Worm (Caenorhabditis elegans) whole organism, L4 larva: Measurements from ENCODE around the gene T14B4.19.

Experiments used
- D1046.2 ChIP-seq: fragments of 200-800 bp; sonication (Bioruptor generic); IDR thresholded peaks from 2 replicates; pipeline ENCODE4 v1.3.6; 2022; ENCODE audit warnings: missing genetic modification characterization, missing compliant biosample characterization
- F26F4.8 ChIP-seq: fragments of 200-800 bp; sonication (Bioruptor generic); conservative IDR thresholded peaks from 2 replicates; pipeline ENCODE4 v1.3.6; 2022; ENCODE audit warnings: missing genetic modification characterization, missing compliant biosample characterization
- F37D6.2 ChIP-seq: sonication (generic microtip); optimal IDR thresholded peaks from 2 replicates; lab custom pipeline; 2016; ENCODE audit warnings: mild to moderate bottlenecking, missing genetic modification characterization, missing compliant biosample characterization
- F44E2.7 ChIP-seq: fragments of 200-800 bp; sonication (Bioruptor generic); IDR thresholded peaks from 2 replicates; pipeline ENCODE4 v2.1.2; 2022; ENCODE audit warnings: missing genetic modification characterization, missing compliant biosample characterization
- F49E8.2 ChIP-seq: sonication (generic microtip); optimal IDR thresholded peaks from 2 replicates; lab custom pipeline; 2016; ENCODE audit warnings: missing compliant biosample characterization, mild to moderate bottlenecking, missing genetic modification characterization, borderline replicate concordance
- T20F7.1 ChIP-seq: fragments of 200-800 bp; sonication (Bioruptor generic); optimal IDR thresholded peaks from 2 replicates; lab custom pipeline; 2018; ENCODE audit warnings: mild to moderate bottlenecking, missing genetic modification characterization, missing compliant biosample characterization
- T26A8.4 ChIP-seq: fragments of 200-800 bp; sonication (Bioruptor generic); IDR thresholded peaks from 2 replicates; pipeline ENCODE4 v1.3.6; 2022; ENCODE audit warnings: missing genetic modification characterization, missing compliant biosample characterization
- Y5F2A.4 ChIP-seq: fragments of 200-800 bp; sonication (Bioruptor generic); optimal IDR thresholded peaks from 2 replicates; lab custom pipeline; 2018; ENCODE audit warnings: mild to moderate bottlenecking, missing genetic modification characterization, missing compliant biosample characterization
- Y75B8A.6 ChIP-seq: fragments of 200-800 bp; sonication (Bioruptor generic); IDR thresholded peaks from 2 replicates; pipeline ENCODE4 v1.3.6; 2022; ENCODE audit warnings: missing genetic modification reagents, missing genetic modification characterization, missing compliant biosample characterization
- ZK337.2 ChIP-seq: fragments of 200-800 bp; sonication (Bioruptor generic); IDR thresholded peaks from 2 replicates; pipeline ENCODE4 v1.3.6; 2022; ENCODE audit warnings: missing genetic modification reagents, missing genetic modification characterization, missing compliant biosample characterization
- ZK546.5 ChIP-seq, 2 experiments: sonication (generic microtip); optimal IDR thresholded peaks; 2 replicates each; lab custom pipeline; 2017; ENCODE audit warnings: missing biosample characterization in 2 of 2, missing genetic modification characterization in 2 of 2
- aha-1 ChIP-seq: fragments of 150-350 bp; peaks from one replicate; lab custom pipeline; 2014; ENCODE audit warnings: missing biosample characterization, missing genetic modification characterization
- ama-1 ChIP-seq: fragments of 150-350 bp; optimal IDR thresholded peaks from 2 replicates; lab custom pipeline; 2014; ENCODE audit warnings: inconsistent platforms, mixed read lengths
- attf-4 ChIP-seq: sonication (generic microtip); optimal IDR thresholded peaks from 3 replicates; lab custom pipeline; 2017; ENCODE audit warnings: missing biosample characterization, missing genetic modification characterization
- ceh-20 ChIP-seq: fragments of 200-800 bp; sonication (Bioruptor generic); IDR thresholded peaks from 2 replicates; pipeline ENCODE4 v1.3.6; 2022; ENCODE audit warnings: missing genetic modification reagents, missing genetic modification characterization, missing compliant biosample characterization
- ceh-82 ChIP-seq: sonication (generic microtip); optimal IDR thresholded peaks from 2 replicates; lab custom pipeline; 2017; ENCODE audit warnings: missing biosample characterization, missing genetic modification characterization
- ctbp-1 ChIP-seq: fragments of 200-800 bp; sonication (Bioruptor generic); IDR thresholded peaks from 2 replicates; pipeline ENCODE4 v1.3.6; 2022; ENCODE audit warnings: missing genetic modification reagents, missing genetic modification characterization, missing compliant biosample characterization
- daf-8 ChIP-seq: fragments of 200-800 bp; sonication (Bioruptor generic); IDR thresholded peaks from 2 replicates; pipeline ENCODE4 v1.3.6; 2022; ENCODE audit warnings: missing genetic modification characterization, missing compliant biosample characterization
- dpl-1 ChIP-seq: fragments of 150-350 bp; optimal IDR thresholded peaks from 2 replicates; lab custom pipeline; 2014; ENCODE audit warnings: missing biosample characterization, missing genetic modification reagents, missing genetic modification characterization
- dve-1 ChIP-seq: sonication (generic microtip); optimal IDR thresholded peaks from 2 replicates; lab custom pipeline; 2017; ENCODE audit warnings: antibody characterized with exemption, mild to moderate bottlenecking, missing genetic modification characterization, missing compliant biosample characterization; ENCODE audit not compliant: insufficient read depth
- egl-27 ChIP-seq: sonication (generic microtip); optimal IDR thresholded peaks from 3 replicates; lab custom pipeline; 2017; ENCODE audit warnings: missing biosample characterization, missing genetic modification reagents, missing genetic modification characterization
- egl-43 ChIP-seq: fragments of 200-800 bp; sonication (Bioruptor generic); IDR thresholded peaks from 2 replicates; pipeline ENCODE4 v1.3.6; 2022; ENCODE audit warnings: missing genetic modification reagents, missing genetic modification characterization, missing compliant biosample characterization
- fos-1 ChIP-seq: fragments of 150-350 bp; optimal IDR thresholded peaks from 2 replicates; lab custom pipeline; 2014; ENCODE audit warnings: missing biosample characterization, missing genetic modification characterization
- hlh-11 ChIP-seq: fragments of 200-800 bp; sonication (Bioruptor generic); optimal IDR thresholded peaks from 2 replicates; lab custom pipeline; 2018; ENCODE audit warnings: mild to moderate bottlenecking, missing genetic modification characterization, missing compliant biosample characterization
- lim-7 ChIP-seq: fragments of 200-800 bp; sonication (Bioruptor generic); IDR thresholded peaks from 2 replicates; pipeline ENCODE4 v1.3.6; 2022; ENCODE audit warnings: missing genetic modification characterization, missing compliant biosample characterization
- lin-13 ChIP-seq: fragments of 150-350 bp; optimal IDR thresholded peaks from 2 replicates; lab custom pipeline; 2014; ENCODE audit warnings: missing biosample characterization, missing genetic modification reagents, missing genetic modification characterization
- lin-15B ChIP-seq: fragments of 150-350 bp; sonication (generic microtip); optimal IDR thresholded peaks from 3 replicates; lab custom pipeline; 2014; ENCODE audit warnings: missing biosample characterization, missing genetic modification characterization
- lin-38 ChIP-seq: fragments of 200-800 bp; sonication (Bioruptor generic); IDR thresholded peaks from 2 replicates; pipeline ENCODE4 v1.3.6; 2022; ENCODE audit warnings: missing genetic modification reagents, missing genetic modification characterization, missing compliant biosample characterization
- lsy-2 ChIP-seq, 2 experiments: fragments of 150-350 bp in 1 of 2; sonication (generic microtip) in 1 of 2; optimal IDR thresholded peaks; 2 replicates each; lab custom pipeline; 2014 to 2017; ENCODE audit warnings: missing biosample characterization in 2 of 2, missing genetic modification characterization in 2 of 2
- madf-5 ChIP-seq, 2 experiments: fragments of 200-800 bp; sonication (Bioruptor generic); IDR thresholded peaks; 2 replicates each; pipeline ENCODE4 v1.3.6; 2022; ENCODE audit warnings: missing compliant biosample characterization in 2 of 2, missing genetic modification characterization in 2 of 2
- mep-1 ChIP-seq: fragments of 150-350 bp; sonication (generic microtip); optimal IDR thresholded peaks from 3 replicates; lab custom pipeline; 2014; ENCODE audit warnings: missing biosample characterization, missing genetic modification characterization
- mxl-3 ChIP-seq: fragments of 200-800 bp; sonication (Bioruptor generic); optimal IDR thresholded peaks from 2 replicates; lab custom pipeline; 2018; ENCODE audit warnings: mild to moderate bottlenecking, missing genetic modification characterization, missing compliant biosample characterization
- nhr-10 ChIP-seq: fragments of 150-350 bp; optimal IDR thresholded peaks from 2 replicates; lab custom pipeline; 2014; ENCODE audit warnings: missing biosample characterization, missing genetic modification characterization
- nhr-11 ChIP-seq: fragments of 150-350 bp; optimal IDR thresholded peaks from 2 replicates; lab custom pipeline; 2014; ENCODE audit warnings: missing biosample characterization, missing genetic modification characterization
- nhr-111 ChIP-seq: fragments of 200-800 bp; sonication (Bioruptor generic); optimal IDR thresholded peaks from 2 replicates; lab custom pipeline; 2018; ENCODE audit warnings: mild to moderate bottlenecking, missing genetic modification characterization, missing compliant biosample characterization
- nhr-28 ChIP-seq: fragments of 150-350 bp; optimal IDR thresholded peaks from 2 replicates; lab custom pipeline; 2014; ENCODE audit warnings: missing biosample characterization, missing genetic modification characterization
- nhr-48 ChIP-seq: sonication (generic microtip); optimal IDR thresholded peaks from 2 replicates; lab custom pipeline; 2016; ENCODE audit warnings: mild to moderate bottlenecking, missing genetic modification characterization, missing compliant biosample characterization
- nhr-6 ChIP-seq: fragments of 150-350 bp; optimal IDR thresholded peaks from 2 replicates; lab custom pipeline; 2014; ENCODE audit warnings: missing biosample characterization, missing genetic modification characterization
- nhr-76 ChIP-seq: fragments of 150-350 bp; optimal IDR thresholded peaks from 2 replicates; lab custom pipeline; 2014; ENCODE audit warnings: missing biosample characterization, missing genetic modification characterization
- pqm-1 ChIP-seq: sonication (generic microtip); optimal IDR thresholded peaks from 2 replicates; lab custom pipeline; 2017; ENCODE audit warnings: missing biosample characterization, missing genetic modification characterization
- rbr-2 ChIP-seq: sonication (generic microtip); optimal IDR thresholded peaks from 2 replicates; lab custom pipeline; 2016; ENCODE audit warnings: missing genotype, missing genetic modification characterization, missing compliant biosample characterization
- saeg-2 ChIP-seq: fragments of 200-800 bp; sonication (Bioruptor generic); IDR thresholded peaks from 2 replicates; pipeline ENCODE4 v1.3.6; 2022; ENCODE audit warnings: missing genetic modification reagents, missing genetic modification characterization, missing compliant biosample characterization
- set-16 ChIP-seq: fragments of 200-800 bp; sonication (Bioruptor generic); IDR thresholded peaks from 2 replicates; pipeline ENCODE4 v1.3.6; 2022; ENCODE audit warnings: missing genetic modification reagents, missing genetic modification characterization, missing compliant biosample characterization
- unc-130 ChIP-seq: sonication (generic microtip); optimal IDR thresholded peaks from 2 replicates; lab custom pipeline; 2016; ENCODE audit warnings: missing genetic modification reagents, missing genetic modification characterization, missing compliant biosample characterization
- vab-7 ChIP-seq: fragments of 200-800 bp; sonication (Bioruptor generic); IDR thresholded peaks from 2 replicates; pipeline ENCODE4 v1.3.6; 2022; ENCODE audit warnings: missing genetic modification reagents, missing genetic modification characterization, missing compliant biosample characterization
- zfp-2 ChIP-seq: sonication (generic microtip); optimal IDR thresholded peaks from 2 replicates; lab custom pipeline; 2016; ENCODE audit warnings: mild to moderate bottlenecking, missing genetic modification characterization, missing compliant biosample characterization
- zfp-3 ChIP-seq: fragments of 200-800 bp; sonication (Bioruptor generic); conservative IDR thresholded peaks from 2 replicates; pipeline ENCODE4 v1.3.6; 2022; ENCODE audit warnings: missing genetic modification reagents, missing genetic modification characterization, missing compliant biosample characterization
- zip-11 ChIP-seq: fragments of 200-800 bp; sonication (Bioruptor generic); IDR thresholded peaks from 2 replicates; pipeline ENCODE4 v1.3.6; 2022; ENCODE audit warnings: missing genetic modification characterization, missing compliant biosample characterization
- ztf-11 ChIP-seq: fragments of 150-350 bp; optimal IDR thresholded peaks from 2 replicates; lab custom pipeline; 2014; ENCODE audit warnings: missing biosample characterization, missing genetic modification characterization

The T14B4.19 gene

DNA sequence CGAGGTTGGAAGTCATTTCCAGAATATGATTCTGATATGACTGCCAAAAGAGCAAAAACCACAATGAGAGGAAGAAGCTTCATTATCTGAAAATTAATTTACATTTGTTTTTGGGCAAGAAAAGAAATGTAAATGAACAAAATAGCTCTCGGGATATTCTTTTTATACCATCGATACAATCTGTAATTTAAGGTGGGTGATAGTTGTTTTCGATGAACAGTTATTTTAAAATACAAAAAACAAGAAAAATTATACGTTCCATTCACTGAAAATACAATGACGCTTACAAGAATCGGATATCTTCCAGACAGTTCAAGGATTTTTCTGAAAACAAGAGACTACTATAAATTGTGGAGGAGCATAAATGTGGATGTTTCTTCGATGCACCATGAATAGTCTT, 31.9 kb upstream of the T14B4.19 start, which contains the start of gene ins-15:
Gene ins-15, minus strand, starts transcription at position 101 of the 400 bp plus-strand sequence.
- TF ChIP-seq dpl-1 (GFP tag; lab: Kevin White, UChicago), result no peak
- no peak for TF ChIP-seq F49E8.2
- no peak for TF ChIP-seq ztf-11 (tag; lab: Kevin White, UChicago)
- TF ChIP-seq hlh-11 (tag; lab: Kevin White, UChicago), result no peak
- TF ChIP-seq unc-130 (GFP tag; lab: Kevin White, UChicago), result no peak
- TF ChIP-seq madf-5 (GFP tag; IDR thresholded peaks at IDR 0.05; lab: Robert Waterston, UW), result no peak
- no peak for TF ChIP-seq saeg-2
- no peak for TF ChIP-seq egl-27 (tag; lab: Kevin White, UChicago)
- TF ChIP-seq attf-4 (tag; lab: Kevin White, UChicago), result no peak
- no peak for TF ChIP-seq ceh-82 (tag; lab: Kevin White, UChicago)
- no peak for TF ChIP-seq nhr-6 (tag; lab: Kevin White, UChicago)
- no peak for TF ChIP-seq F44E2.7
- no peak for TF ChIP-seq Y5F2A.4 (GFP tag; lab: Kevin White, UChicago)
- TF ChIP-seq F37D6.2 (tag; lab: Kevin White, UChicago), result no peak
- no peak for TF ChIP-seq aha-1 (tag; lab: Kevin White, UChicago)
- TF ChIP-seq daf-8, result no peak
- no peak for TF ChIP-seq zip-11 (GFP tag; lab: Robert Waterston, UW)
- TF ChIP-seq egl-43 (GFP tag; lab: Robert Waterston, UW), result no peak
- TF ChIP-seq ama-1, result no peak

- TF ChIP-seq nhr-11, result no peak
- no peak for TF ChIP-seq zfp-2 (tag; lab: Kevin White, UChicago)
- TF ChIP-seq nhr-48 (tag; lab: Kevin White, UChicago), result no peak
- no peak for TF ChIP-seq madf-5 (GFP tag; IDR thresholded peaks at IDR 0.05; lab: Robert Waterston, UW)
- TF ChIP-seq ceh-20 (GFP tag; lab: Robert Waterston, UW), result no peak
- TF ChIP-seq lin-13 (GFP tag; lab: Kevin White, UChicago), result no peak
- TF ChIP-seq ZK546.5 (tag; optimal IDR thresholded peaks at IDR 0.05; lab: Kevin White, UChicago), result no peak
- TF ChIP-seq dpl-1 (GFP tag; lab: Kevin White, UChicago), result no peak
- TF ChIP-seq lim-7 (GFP tag; lab: Robert Waterston, UW), result no peak
- no peak for TF ChIP-seq zip-11 (GFP tag; lab: Robert Waterston, UW)
- TF ChIP-seq nhr-76, result no peak
- no peak for TF ChIP-seq zfp-3 (GFP tag; lab: Robert Waterston, UW)
- TF ChIP-seq nhr-10 (tag; lab: Kevin White, UChicago), result no peak
- no peak for TF ChIP-seq D1046.2 (GFP tag; lab: Robert Waterston, UW)
- TF ChIP-seq Y75B8A.6, result no peak
- TF ChIP-seq pqm-1 (tag; lab: Kevin White, UChicago), result no peak
- no peak for TF ChIP-seq F26F4.8 (GFP tag; lab: Robert Waterston, UW)
These were observed 29.9 kb upstream of the T14B4.19 start, which contains the start of gene F41G3.6 for ce11 chrII:6742614-6743013. Gene F41G3.6 (plus strand): TSS chrII:6742914.

ce11 chrII:6741428-6741827, 28.7 kb upstream of the T14B4.19 start, which contains the start of gene exos-8:
Gene exos-8 (plus strand): TSS chrII:6741691.
- peak; percentile 65; the same call in 1 of the 2 replicates for TF ChIP-seq ZK337.2 (GFP tag; lab: Robert Waterston, UW)
- no peak for TF ChIP-seq ceh-82 (tag; lab: Kevin White, UChicago)
- TF ChIP-seq daf-8, result no peak
- TF ChIP-seq lin-13 (GFP tag; lab: Kevin White, UChicago), result peak; percentile 33
- TF ChIP-seq dve-1 (tag; lab: Kevin White, UChicago), result no peak
- TF ChIP-seq hlh-11 (tag; lab: Kevin White, UChicago), result peak; percentile 21
- TF ChIP-seq zfp-2 (tag; lab: Kevin White, UChicago), result no peak
- no peak for TF ChIP-seq egl-27 (tag; lab: Kevin White, UChicago)
- TF ChIP-seq rbr-2, result peak; percentile 65
- TF ChIP-seq mxl-3 (GFP tag; lab: Kevin White, UChicago), result peak; percentile 59
- peak in 1 of 2 experiments; percentile 85 for TF ChIP-seq lsy-2 (tag; optimal IDR thresholded peaks at IDR 0.05; lab: Kevin White, UChicago)
- peak; percentile 66 for TF ChIP-seq nhr-28 (tag; lab: Kevin White, UChicago)
- TF ChIP-seq nhr-111 (GFP tag; lab: Kevin White, UChicago), result no peak
- TF ChIP-seq T26A8.4 (GFP tag; lab: Robert Waterston, UW), result no peak
- TF ChIP-seq zfp-3 (GFP tag; lab: Robert Waterston, UW), result no peak
- no peak for TF ChIP-seq mep-1 (tag; lab: Kevin White, UChicago)
- TF ChIP-seq Y75B8A.6, result no peak
- TF ChIP-seq set-16 (GFP tag; lab: Robert Waterston, UW), result no peak
- TF ChIP-seq lin-15B (tag; lab: Kevin White, UChicago), result no peak
- TF ChIP-seq fos-1 (tag; lab: Kevin White, UChicago), result no peak
- TF ChIP-seq ZK546.5 (tag; optimal IDR thresholded peaks at IDR 0.05; lab: Kevin White, UChicago), result no peak
- peak; percentile 96 for TF ChIP-seq lin-38 (GFP tag; lab: Robert Waterston, UW)
- peak; percentile 77 for TF ChIP-seq T20F7.1
- 0 out of 2 replicates have a peak, but pooled peaks have one; percentile 28 for TF ChIP-seq vab-7 (GFP tag; lab: Robert Waterston, UW)
- TF ChIP-seq ctbp-1 (GFP tag; lab: Robert Waterston, UW), result no peak
- TF ChIP-seq lim-7 (GFP tag; lab: Robert Waterston, UW), result no peak
